Fruit fly (Drosophila melanogaster): ENCODE results near the gene CG32532.

Gene CG32532

dm6 chrX:19573687-19574086, 26.4 kb upstream of the CG32532 start:
- no peak for TF ChIP-seq Myc (optimal IDR thresholded peaks at IDR 0.05)
- no peak for TF ChIP-seq psq (optimal IDR thresholded peaks at IDR 0.05)
- no peak for TF ChIP-seq h (optimal IDR thresholded peaks at IDR 0.05)
- no peak for TF ChIP-seq insv (optimal IDR thresholded peaks at IDR 0.05)
- TF ChIP-seq ttk (optimal IDR thresholded peaks at IDR 0.05) = no peak
- no peak for TF ChIP-seq Sin3A (optimal IDR thresholded peaks at IDR 0.05)

- no peak for TF ChIP-seq psq (optimal IDR thresholded peaks at IDR 0.05)
- no peak for TF ChIP-seq Sin3A (optimal IDR thresholded peaks at IDR 0.05)
- no peak for TF ChIP-seq h (optimal IDR thresholded peaks at IDR 0.05)
- no peak for TF ChIP-seq ttk (optimal IDR thresholded peaks at IDR 0.05)
- TF ChIP-seq insv (optimal IDR thresholded peaks at IDR 0.05) = no peak
- no peak for TF ChIP-seq Myc (optimal IDR thresholded peaks at IDR 0.05)
These were observed 18.5 kb upstream of the CG32532 start, which contains the start of the genes Grip84 and car for dm6 chrX:19565714-19566316. Gene Grip84, minus strand, starts transcription at chrX:19565764. Gene car, plus strand, starts transcription at chrX:19566019.

dm6 chrX:19549570-19549969, 2.3 kb upstream of the CG32532 start:
- TF ChIP-seq psq (optimal IDR thresholded peaks at IDR 0.05) (no peak), Myc (optimal IDR thresholded peaks at IDR 0.05) (no peak), ttk (optimal IDR thresholded peaks at IDR 0.05) (no peak), h (optimal IDR thresholded peaks at IDR 0.05) (no peak), Sin3A (optimal IDR thresholded peaks at IDR 0.05) (no peak), insv (optimal IDR thresholded peaks at IDR 0.05) (no peak)

dm6 chrX:19548438-19548837, 1.2 kb upstream of the CG32532 start:
- TF ChIP-seq ttk (optimal IDR thresholded peaks at IDR 0.05) (no peak), Sin3A (optimal IDR thresholded peaks at IDR 0.05) (no peak), insv (optimal IDR thresholded peaks at IDR 0.05) (no peak), psq (optimal IDR thresholded peaks at IDR 0.05) (no peak), Myc (optimal IDR thresholded peaks at IDR 0.05) (no peak), h (optimal IDR thresholded peaks at IDR 0.05) (no peak)

DNA sequence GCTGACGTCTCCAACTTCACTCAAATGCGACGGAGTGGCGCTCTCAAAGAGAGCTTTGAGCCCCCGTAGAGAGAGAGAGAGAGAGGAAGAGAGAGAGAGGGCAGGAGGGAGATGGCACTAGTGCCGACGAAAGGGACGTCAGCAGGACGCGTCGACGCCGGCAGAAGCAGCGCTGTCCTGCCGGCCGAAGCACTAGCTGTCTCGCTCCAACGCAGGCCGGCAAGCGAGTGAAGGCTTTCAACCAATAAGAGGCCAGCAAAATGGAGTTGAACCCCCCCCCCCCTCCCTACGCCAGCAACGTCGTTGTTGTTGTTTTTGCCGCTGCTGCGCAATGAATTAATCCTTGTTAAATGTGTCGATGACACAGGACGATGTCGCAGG, 634 bp downstream of the CG32532 start:
- TF ChIP-seq Myc (optimal IDR thresholded peaks at IDR 0.05) = no peak

- TF ChIP-seq h (optimal IDR thresholded peaks at IDR 0.05) = no peak
- TF ChIP-seq ttk (optimal IDR thresholded peaks at IDR 0.05) = no peak
- TF ChIP-seq insv (optimal IDR thresholded peaks at IDR 0.05) = no peak
- TF ChIP-seq psq (optimal IDR thresholded peaks at IDR 0.05) = no peak
- TF ChIP-seq Sin3A (optimal IDR thresholded peaks at IDR 0.05) = no peak
- TF ChIP-seq Myc (optimal IDR thresholded peaks at IDR 0.05) = no peak
These were observed 1.2 kb downstream of the CG32532 start for dm6 chrX:19545865-19546657.

dm6 chrX:19535394-19535793, 11.9 kb downstream of the CG32532 start:
- TF ChIP-seq h (optimal IDR thresholded peaks at IDR 0.05) (no peak), psq (optimal IDR thresholded peaks at IDR 0.05) (no peak), ttk (optimal IDR thresholded peaks at IDR 0.05) (no peak), insv (optimal IDR thresholded peaks at IDR 0.05) (no peak), Myc (optimal IDR thresholded peaks at IDR 0.05) (no peak), Sin3A (optimal IDR thresholded peaks at IDR 0.05) (no peak)

DNA sequence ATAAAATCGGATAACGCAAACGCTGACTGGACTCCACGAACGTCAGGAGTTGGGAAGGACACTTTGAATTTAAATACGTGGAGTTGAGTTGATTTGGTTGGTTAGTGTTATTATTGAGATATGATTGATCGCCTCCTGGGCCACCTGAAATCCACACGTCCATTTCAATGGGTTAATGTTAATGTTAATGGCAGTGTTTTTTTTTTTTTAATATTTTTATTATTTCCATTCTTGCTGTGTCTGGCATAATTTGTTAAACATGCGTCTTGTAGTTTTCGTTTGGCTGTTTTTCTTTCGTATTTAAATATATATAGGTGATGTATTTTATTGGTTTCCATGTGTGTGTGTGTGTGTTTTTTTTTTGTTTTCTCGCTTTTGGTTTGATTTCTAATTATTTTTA, 15.6 kb downstream of the CG32532 start, which contains the start of gene CG12231:
CG12231 (minus strand) TSS at position 101 of the 400 bp plus-strand sequence.
- no peak for TF ChIP-seq ttk (optimal IDR thresholded peaks at IDR 0.05)
- TF ChIP-seq h (optimal IDR thresholded peaks at IDR 0.05) = no peak
- no peak for TF ChIP-seq insv (optimal IDR thresholded peaks at IDR 0.05)
- no peak for TF ChIP-seq psq (optimal IDR thresholded peaks at IDR 0.05)
- TF ChIP-seq Myc (optimal IDR thresholded peaks at IDR 0.05) = no peak
- TF ChIP-seq Sin3A (optimal IDR thresholded peaks at IDR 0.05) = no peak

dm6 chrX:19522597-19522996, 24.7 kb downstream of the CG32532 start:
- TF ChIP-seq Myc (optimal IDR thresholded peaks at IDR 0.05) (no peak), psq (optimal IDR thresholded peaks at IDR 0.05) (no peak), Sin3A (optimal IDR thresholded peaks at IDR 0.05) (no peak), h (optimal IDR thresholded peaks at IDR 0.05) (no peak), insv (optimal IDR thresholded peaks at IDR 0.05) (no peak), ttk (optimal IDR thresholded peaks at IDR 0.05) (no peak)

dm6 chrX:19521753-19522383, 25.4 kb downstream of the CG32532 start, which contains the start of the genes Idh3a and CoRest:
Gene Idh3a, minus strand, starts transcription at chrX:19521810.
Gene CoRest, plus strand, starts transcription at chrX:19521929.
- TF ChIP-seq ttk (optimal IDR thresholded peaks at IDR 0.05) (no peak), Sin3A (optimal IDR thresholded peaks at IDR 0.05) (peak; percentile 66)

dm6 chrX:19520888-19521287, 26.4 kb downstream of the CG32532 start:
- no peak for TF ChIP-seq Sin3A (optimal IDR thresholded peaks at IDR 0.05)
- no peak for TF ChIP-seq h (optimal IDR thresholded peaks at IDR 0.05)
- TF ChIP-seq insv (optimal IDR thresholded peaks at IDR 0.05) = no peak
- TF ChIP-seq psq (optimal IDR thresholded peaks at IDR 0.05) = no peak
- no peak for TF ChIP-seq Myc (optimal IDR thresholded peaks at IDR 0.05)
- no peak for TF ChIP-seq ttk (optimal IDR thresholded peaks at IDR 0.05)

dm6 chrX:19520376-19520775, 26.9 kb downstream of the CG32532 start:
- TF ChIP-seq insv (optimal IDR thresholded peaks at IDR 0.05) (no peak), h (optimal IDR thresholded peaks at IDR 0.05) (no peak), Sin3A (optimal IDR thresholded peaks at IDR 0.05) (no peak), ttk (optimal IDR thresholded peaks at IDR 0.05) (no peak), Myc (optimal IDR thresholded peaks at IDR 0.05) (no peak), psq (optimal IDR thresholded peaks at IDR 0.05) (no peak)
